Fruit fly (Drosophila melanogaster): ENCODE results near the gene Setd3.

Gene Setd3

DNA sequence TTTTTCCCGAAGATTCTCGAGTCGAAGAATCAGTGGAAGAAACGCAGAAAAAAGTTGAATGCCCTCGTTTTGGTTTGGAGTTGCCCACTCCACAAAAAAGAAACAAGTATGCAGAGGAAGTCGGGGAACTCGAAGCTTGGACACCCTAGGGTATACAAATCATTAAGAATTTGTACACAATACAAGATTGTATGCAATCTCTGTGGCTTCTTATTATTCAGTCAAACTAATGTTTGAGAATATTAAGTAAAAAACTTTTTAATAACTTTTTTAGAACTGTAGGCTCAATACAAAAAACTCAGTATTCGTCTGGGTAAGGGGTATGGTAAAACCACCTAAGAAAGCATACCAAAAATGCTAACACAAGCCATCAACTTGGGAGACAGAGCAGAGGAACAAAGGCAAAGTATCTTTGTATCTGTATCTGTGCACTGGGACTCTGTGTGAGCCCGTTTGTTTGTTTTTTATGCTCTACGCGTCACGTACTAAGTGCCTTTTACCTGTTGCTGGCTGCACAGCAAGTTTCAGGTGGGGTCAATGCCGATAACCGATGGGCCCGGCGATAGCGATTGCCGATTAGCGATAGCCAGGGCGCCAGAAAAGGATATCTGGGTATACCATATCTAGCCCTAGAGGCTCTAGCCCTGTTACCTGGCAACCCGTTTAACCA, 16.8 kb upstream of the Setd3 start:
- no peak for TF ChIP-seq bigmax (GFP tag; optimal IDR thresholded peaks at IDR 0.05)
- TF ChIP-seq Atf-2 (GFP tag; optimal IDR thresholded peaks at IDR 0.05), result peak; percentile 78
- no peak for TF ChIP-seq sc (optimal IDR thresholded peaks at IDR 0.05)
- TF ChIP-seq sc (GFP tag; optimal IDR thresholded peaks at IDR 0.05), result peak; percentile 75
- peak; percentile 71 for TF ChIP-seq CG15696 (tag; optimal IDR thresholded peaks at IDR 0.05)
- TF ChIP-seq ro (GFP tag; IDR thresholded peaks at IDR 0.05), result peak; percentile 41
- 0 out of 3 replicates have a peak, but pooled peaks have one; percentile 10 for TF ChIP-seq CG14050 (GFP tag; IDR thresholded peaks at IDR 0.05)
- peak; percentile 62; the same call in 2 of the 3 replicates for TF ChIP-seq hb (GFP tag; IDR thresholded peaks at IDR 0.05; ENCODE audit: partially characterized antibody)
- TF ChIP-seq Side (GFP tag; optimal IDR thresholded peaks at IDR 0.05), result peak; percentile 83
- no peak for TF ChIP-seq Hr78 (GFP tag; optimal IDR thresholded peaks at IDR 0.05)
- TF ChIP-seq CG10654 (GFP tag; optimal IDR thresholded peaks at IDR 0.05), result peak; percentile 63
- peak; percentile 77 for TF ChIP-seq Sox102F (GFP tag; optimal IDR thresholded peaks at IDR 0.05)
- TF ChIP-seq ranshi (GFP tag; IDR thresholded peaks at IDR 0.05), result peak; percentile 69; the same call in 1 of the 2 replicates
- 0 out of 2 replicates have a peak, but pooled peaks have one; percentile 30 for TF ChIP-seq dimm (GFP tag; IDR thresholded peaks at IDR 0.05)
- no peak for TF ChIP-seq jigr1 (GFP tag; IDR thresholded peaks at IDR 0.05)
- TF ChIP-seq Rx (GFP tag; IDR thresholded peaks at IDR 0.05), result peak; percentile 39; the same call in 1 of the 2 replicates
- TF ChIP-seq pho (GFP tag; optimal IDR thresholded peaks at IDR 0.05), result peak; percentile 33
- peak; percentile 80 for TF ChIP-seq CG4820 (GFP tag; optimal IDR thresholded peaks at IDR 0.05)
- 0 out of 4 replicates have a peak, but pooled peaks have one; percentile 58 for TF ChIP-seq chinmo (GFP tag; IDR thresholded peaks at IDR 0.05; ENCODE audit: partially characterized antibody)
- TF ChIP-seq CG12299 (tag; optimal IDR thresholded peaks at IDR 0.05), result peak; percentile 35
- TF ChIP-seq corto (GFP tag; optimal IDR thresholded peaks at IDR 0.05), result peak; percentile 83
- peak; percentile 57 for TF ChIP-seq gcm2 (GFP tag; optimal IDR thresholded peaks at IDR 0.05)
- no peak for TF ChIP-seq Poxn (GFP tag; IDR thresholded peaks at IDR 0.05)
- peak; percentile 82 for TF ChIP-seq Oli (tag; optimal IDR thresholded peaks at IDR 0.05)
- peak; percentile 83 for TF ChIP-seq CG31441 (GFP tag; IDR thresholded peaks at IDR 0.05)
- no peak for TF ChIP-seq hbn (GFP tag; IDR thresholded peaks at IDR 0.05; ENCODE audit: partially characterized antibody)
- peak; percentile 53; the same call in 1 of the 2 replicates for TF ChIP-seq amos (GFP tag; IDR thresholded peaks at IDR 0.05; ENCODE audit: partially characterized antibody)
- peak; percentile 7 for TF ChIP-seq HmgZ (tag; optimal IDR thresholded peaks at IDR 0.05)
- TF ChIP-seq B-H2 (GFP tag; optimal IDR thresholded peaks at IDR 0.05), result no peak
- TF ChIP-seq fd96Cb (tag; optimal IDR thresholded peaks at IDR 0.05), result peak; percentile 83
- TF ChIP-seq CG11696 (GFP tag; IDR thresholded peaks at IDR 0.05), result no peak
- peak; percentile 48 for TF ChIP-seq repo (GFP tag; optimal IDR thresholded peaks at IDR 0.05)
- peak; percentile 66 for TF ChIP-seq slbo (GFP tag; IDR thresholded peaks at IDR 0.05)
- peak; percentile 83 for TF ChIP-seq CG14710 (tag; optimal IDR thresholded peaks at IDR 0.05)
- TF ChIP-seq CG2678 (tag; optimal IDR thresholded peaks at IDR 0.05), result peak; percentile 86
- peak; percentile 83 for TF ChIP-seq CG9727 (GFP tag; optimal IDR thresholded peaks at IDR 0.05)
- peak; percentile 54; the same call in 1 of the 2 replicates for TF ChIP-seq Bgb (GFP tag; IDR thresholded peaks at IDR 0.05; ENCODE audit: partially characterized antibody)
- TF ChIP-seq ase (GFP tag; IDR thresholded peaks at IDR 0.05), result peak; percentile 46; the same call in 1 of the 3 replicates
- TF ChIP-seq Pdp1 (GFP tag; optimal IDR thresholded peaks at IDR 0.05), result peak; percentile 71 to 80
- TF ChIP-seq lbe (GFP tag; optimal IDR thresholded peaks at IDR 0.05), result peak; percentile 92
- no peak for TF ChIP-seq prd (optimal IDR thresholded peaks at IDR 0.05)
- TF ChIP-seq prd (GFP tag; IDR thresholded peaks at IDR 0.05), result peak; percentile 81
- TF ChIP-seq Sin3A (optimal IDR thresholded peaks at IDR 0.05), result no peak
- TF ChIP-seq Hmx (GFP tag; optimal IDR thresholded peaks at IDR 0.05), result peak; percentile 36
- no peak for TF ChIP-seq BEAF-32 (GFP tag; optimal IDR thresholded peaks at IDR 0.05)
- TF ChIP-seq CG12071 (GFP tag; optimal IDR thresholded peaks at IDR 0.05), result no peak
- TF ChIP-seq YL-1 (GFP tag; optimal IDR thresholded peaks at IDR 0.05), result no peak
- peak; percentile 73 for TF ChIP-seq sqz (GFP tag; optimal IDR thresholded peaks at IDR 0.05)
- peak; percentile 79 for TF ChIP-seq Hr3 (GFP tag; optimal IDR thresholded peaks at IDR 0.05)
